Fruit fly (Drosophila melanogaster): ENCODE data around the gene Hmu.
A peak's percentile ranks its signal among the peaks of the same experiment; 100 is the strongest.

Gene Hmu

dm6 chr3R:27289638-27290037 lies 1.1 kb downstream of the Hmu start (continued):
- TF ChIP-seq lz (GFP tag; optimal IDR thresholded peaks at IDR 0.05) (no peak), OdsH (GFP tag; optimal IDR thresholded peaks at IDR 0.05) (peak; percentile 29), CG9139 (GFP tag; optimal IDR thresholded peaks at IDR 0.05) (no peak), Hr4 (GFP tag; optimal IDR thresholded peaks at IDR 0.05) (peak; percentile 36), CG10631 (GFP tag; optimal IDR thresholded peaks at IDR 0.05) (no peak), achi (GFP tag; optimal IDR thresholded peaks at IDR 0.05) (no peak), CG15336 (GFP tag; IDR thresholded peaks at IDR 0.05) (peak; percentile 63; the same call in 1 of the 2 replicates), Gug (GFP tag; IDR thresholded peaks at IDR 0.05) (0 out of 2 replicates have a peak, but pooled peaks have one; percentile 17), CG16779 (tag; optimal IDR thresholded peaks at IDR 0.05) (peak; percentile 12), CG1621 (tag; optimal IDR thresholded peaks at IDR 0.05) (no peak), CG8119 (GFP tag; IDR thresholded peaks at IDR 0.05) (no peak; the same call in 2 of the 3 replicates), CG11294 (GFP tag; IDR thresholded peaks at IDR 0.05) (no peak), CG34406 (GFP tag; optimal IDR thresholded peaks at IDR 0.05) (no peak), CG6792 (GFP tag; optimal IDR thresholded peaks at IDR 0.05) (no peak), Blimp-1 (GFP tag; optimal IDR thresholded peaks at IDR 0.05) (no peak), Smox (GFP tag; optimal IDR thresholded peaks at IDR 0.05) (no peak), Met (GFP tag; optimal IDR thresholded peaks at IDR 0.05) (peak; percentile 41)

dm6 chr3R:27292159-27292880 lies 3.8 kb downstream of the Hmu start, which contains the start of gene CG3348:
CG3348 (minus strand) TSS chr3R:27292209.
- TF ChIP-seq CG11762 (GFP tag; optimal IDR thresholded peaks at IDR 0.05; ENCODE audit: insufficient read depth), result no peak
- peak; percentile 48; the same call in 1 of the 3 replicates for TF ChIP-seq eg (GFP tag; IDR thresholded peaks at IDR 0.05)
- TF ChIP-seq Eip93F (GFP tag; optimal IDR thresholded peaks at IDR 0.05), result no peak
- peak; percentile 9 for TF ChIP-seq achi (GFP tag; optimal IDR thresholded peaks at IDR 0.05)
- no peak for TF ChIP-seq net (GFP tag; optimal IDR thresholded peaks at IDR 0.05)
- peak; percentile 30 for TF ChIP-seq Smox (GFP tag; optimal IDR thresholded peaks at IDR 0.05)
- no peak for TF ChIP-seq CG8632 (GFP tag; optimal IDR thresholded peaks at IDR 0.05)
- peak; percentile 52 for TF ChIP-seq vri (GFP tag; optimal IDR thresholded peaks at IDR 0.05)
- peak; percentile 1 for TF ChIP-seq pdm3 (GFP tag; optimal IDR thresholded peaks at IDR 0.05)
- TF ChIP-seq Lpt (GFP tag; optimal IDR thresholded peaks at IDR 0.05), result no peak
- TF ChIP-seq lz (GFP tag; optimal IDR thresholded peaks at IDR 0.05), result peak; percentile 34
- peak; percentile 10 for TF ChIP-seq CG10669 (GFP tag; optimal IDR thresholded peaks at IDR 0.05)
- TF ChIP-seq fkh (GFP tag; optimal IDR thresholded peaks at IDR 0.05), result peak; percentile 56
- peak; percentile 2 for TF ChIP-seq CG10631 (GFP tag; optimal IDR thresholded peaks at IDR 0.05)
- no peak for TF ChIP-seq CG6163 (GFP tag; IDR thresholded peaks at IDR 0.05)
- TF ChIP-seq OdsH (GFP tag; optimal IDR thresholded peaks at IDR 0.05), result peak; percentile 1
- peak; percentile 50 for TF ChIP-seq Met (GFP tag; optimal IDR thresholded peaks at IDR 0.05)
- no peak for TF ChIP-seq Ets96B (tag; optimal IDR thresholded peaks at IDR 0.05)
- TF ChIP-seq fd85E (GFP tag; optimal IDR thresholded peaks at IDR 0.05), result no peak
- peak; percentile 48 for TF ChIP-seq CG31627 (GFP tag; optimal IDR thresholded peaks at IDR 0.05)
- TF ChIP-seq dsx (GFP tag; optimal IDR thresholded peaks at IDR 0.05; ENCODE audit: poor library complexity, severe bottlenecking), result no peak
- TF ChIP-seq Hr4 (GFP tag; optimal IDR thresholded peaks at IDR 0.05), result peak; percentile 6
- TF ChIP-seq CG16779 (tag; optimal IDR thresholded peaks at IDR 0.05), result no peak
- peak; percentile 35 for TF ChIP-seq cyc (GFP tag; optimal IDR thresholded peaks at IDR 0.05)
- TF ChIP-seq CG11294 (GFP tag; IDR thresholded peaks at IDR 0.05), result no peak
- TF ChIP-seq topi (GFP tag; optimal IDR thresholded peaks at IDR 0.05), result peak; percentile 39
- TF ChIP-seq esn (GFP tag; optimal IDR thresholded peaks at IDR 0.05), result peak; percentile 56
- TF ChIP-seq Hr39 (GFP tag; optimal IDR thresholded peaks at IDR 0.05), result peak; percentile 58
- no peak for TF ChIP-seq Gug (GFP tag; IDR thresholded peaks at IDR 0.05)
- peak; percentile 29 for TF ChIP-seq acj6 (GFP tag; optimal IDR thresholded peaks at IDR 0.05)
- TF ChIP-seq Ets21C (GFP tag; optimal IDR thresholded peaks at IDR 0.05), result no peak
- TF ChIP-seq CG6792 (GFP tag; optimal IDR thresholded peaks at IDR 0.05), result peak; percentile 11
- TF ChIP-seq CG9139 (GFP tag; optimal IDR thresholded peaks at IDR 0.05), result no peak
- no peak for TF ChIP-seq Eip78C (GFP tag)
- no peak for TF ChIP-seq CG3032 (tag; optimal IDR thresholded peaks at IDR 0.05)
- no peak for TF ChIP-seq CG4318 (GFP tag; optimal IDR thresholded peaks at IDR 0.05)
- TF ChIP-seq Sox14 (GFP tag; optimal IDR thresholded peaks at IDR 0.05), result peak; percentile 11
- no peak for TF ChIP-seq dac (GFP tag; optimal IDR thresholded peaks at IDR 0.05)
- peak; percentile 76 for TF ChIP-seq svp (GFP tag)
- TF ChIP-seq CG3919 (GFP tag; optimal IDR thresholded peaks at IDR 0.05), result peak; percentile 10
- TF ChIP-seq CG32006 (GFP tag; optimal IDR thresholded peaks at IDR 0.05), result peak; percentile 13
- TF ChIP-seq Eip75B (GFP tag; optimal IDR thresholded peaks at IDR 0.05), result no peak

All from whole organism, prepupa.